Worm (Caenorhabditis elegans) whole organism, L4 larva: ENCODE results near the gene nspc-4.

Source experiments
- D1046.2 ChIP-seq: fragments of 200-800 bp; sonication (Bioruptor generic); IDR thresholded peaks from 2 replicates; pipeline ENCODE4 v1.3.6; 2022; ENCODE audit warnings: missing genetic modification characterization, missing compliant biosample characterization
- F26F4.8 ChIP-seq: fragments of 200-800 bp; sonication (Bioruptor generic); conservative IDR thresholded peaks from 2 replicates; pipeline ENCODE4 v1.3.6; 2022; ENCODE audit warnings: missing genetic modification characterization, missing compliant biosample characterization
- F44E2.7 ChIP-seq: fragments of 200-800 bp; sonication (Bioruptor generic); IDR thresholded peaks from 2 replicates; pipeline ENCODE4 v2.1.2; 2022; ENCODE audit warnings: missing genetic modification characterization, missing compliant biosample characterization
- R02D3.7 ChIP-seq: fragments of 150-350 bp; sonication (generic microtip); optimal IDR thresholded peaks from 3 replicates; lab custom pipeline; 2014; ENCODE audit warnings: missing biosample characterization, missing genetic modification characterization
- aha-1 ChIP-seq: fragments of 150-350 bp; peaks from one replicate; lab custom pipeline; 2014; ENCODE audit warnings: missing biosample characterization, missing genetic modification characterization
- ama-1 ChIP-seq: fragments of 150-350 bp; optimal IDR thresholded peaks from 2 replicates; lab custom pipeline; 2014; ENCODE audit warnings: inconsistent platforms, mixed read lengths
- ceh-20 ChIP-seq: fragments of 200-800 bp; sonication (Bioruptor generic); IDR thresholded peaks from 2 replicates; pipeline ENCODE4 v1.3.6; 2022; ENCODE audit warnings: missing genetic modification reagents, missing genetic modification characterization, missing compliant biosample characterization
- ceh-44 ChIP-seq: fragments of 200-800 bp; sonication (Bioruptor generic); IDR thresholded peaks from 2 replicates; pipeline ENCODE4 v1.3.6; 2022; ENCODE audit warnings: missing genetic modification reagents, missing genetic modification characterization, missing compliant biosample characterization
- ceh-62 ChIP-seq: sonication (generic microtip); optimal IDR thresholded peaks from 2 replicates; lab custom pipeline; 2017; ENCODE audit warnings: missing biosample characterization, missing genetic modification characterization
- ceh-82 ChIP-seq: sonication (generic microtip); optimal IDR thresholded peaks from 2 replicates; lab custom pipeline; 2017; ENCODE audit warnings: missing biosample characterization, missing genetic modification characterization
- ces-1 ChIP-seq: fragments of 150-350 bp; sonication (generic microtip); optimal IDR thresholded peaks from 4 replicates; lab custom pipeline; 2014; ENCODE audit warnings: missing biosample characterization, missing genetic modification reagents, missing genetic modification characterization
- cey-2 ChIP-seq: sonication (generic microtip); optimal IDR thresholded peaks from 3 replicates; lab custom pipeline; 2017; ENCODE audit warnings: missing genetic modification characterization, mild to moderate bottlenecking, missing compliant biosample characterization, antibody characterized with exemption, borderline replicate concordance; ENCODE audit not compliant: insufficient read depth
- daf-12 ChIP-seq: fragments of 150-350 bp; optimal IDR thresholded peaks from 2 replicates; lab custom pipeline; 2014; ENCODE audit warnings: missing biosample characterization, missing genetic modification reagents, missing genetic modification characterization
- daf-16 ChIP-seq, 3 experiments: sonication (generic microtip); optimal IDR thresholded peaks; 2 replicates each; lab custom pipeline; 2016 to 2017; ENCODE audit warnings: missing genetic modification characterization in 3 of 3, missing genetic modification reagents in 3 of 3, mild to moderate bottlenecking in 2 of 3, missing compliant biosample characterization in 2 of 3, missing biosample characterization in 1 of 3, moderate library complexity in 1 of 3
- daf-19 ChIP-seq: fragments of 200-800 bp; sonication (Bioruptor generic); conservative IDR thresholded peaks from 2 replicates; pipeline ENCODE4 v1.3.6; 2022; ENCODE audit warnings: missing genetic modification characterization, missing compliant biosample characterization
- daf-8 ChIP-seq: fragments of 200-800 bp; sonication (Bioruptor generic); IDR thresholded peaks from 2 replicates; pipeline ENCODE4 v1.3.6; 2022; ENCODE audit warnings: missing genetic modification characterization, missing compliant biosample characterization
- duxl-1 ChIP-seq: sonication (generic microtip); optimal IDR thresholded peaks from 2 replicates; lab custom pipeline; 2016; ENCODE audit warnings: mild to moderate bottlenecking, missing genetic modification characterization, moderate library complexity, missing compliant biosample characterization; ENCODE audit not compliant: poor library complexity
- dve-1 ChIP-seq: sonication (generic microtip); optimal IDR thresholded peaks from 2 replicates; lab custom pipeline; 2017; ENCODE audit warnings: antibody characterized with exemption, mild to moderate bottlenecking, missing genetic modification characterization, missing compliant biosample characterization; ENCODE audit not compliant: insufficient read depth
- gei-8 ChIP-seq: fragments of 200-800 bp; sonication (Bioruptor generic); optimal IDR thresholded peaks from 2 replicates; lab custom pipeline; 2018; ENCODE audit warnings: mild to moderate bottlenecking, missing genetic modification characterization, missing compliant biosample characterization
- hlh-11 ChIP-seq: fragments of 200-800 bp; sonication (Bioruptor generic); optimal IDR thresholded peaks from 2 replicates; lab custom pipeline; 2018; ENCODE audit warnings: mild to moderate bottlenecking, missing genetic modification characterization, missing compliant biosample characterization
- jun-1 ChIP-seq: fragments of 150-350 bp; optimal IDR thresholded peaks from 2 replicates; lab custom pipeline; 2014; ENCODE audit warnings: missing biosample characterization, missing genetic modification reagents, missing genetic modification characterization
- lim-7 ChIP-seq: fragments of 200-800 bp; sonication (Bioruptor generic); IDR thresholded peaks from 2 replicates; pipeline ENCODE4 v1.3.6; 2022; ENCODE audit warnings: missing genetic modification characterization, missing compliant biosample characterization
- lin-1 ChIP-seq: fragments of 200-800 bp; sonication (Bioruptor generic); IDR thresholded peaks from 2 replicates; pipeline ENCODE4 v1.3.6; 2022; ENCODE audit warnings: missing genetic modification reagents, missing genetic modification characterization, missing compliant biosample characterization
- lin-15B ChIP-seq: fragments of 150-350 bp; sonication (generic microtip); optimal IDR thresholded peaks from 3 replicates; lab custom pipeline; 2014; ENCODE audit warnings: missing biosample characterization, missing genetic modification characterization
- lsy-2 ChIP-seq, 2 experiments: fragments of 150-350 bp in 1 of 2; sonication (generic microtip) in 1 of 2; optimal IDR thresholded peaks; 2 replicates each; lab custom pipeline; 2014 to 2017; ENCODE audit warnings: missing biosample characterization in 2 of 2, missing genetic modification characterization in 2 of 2
- mdl-1 ChIP-seq, 2 experiments: fragments of 150-350 bp in 1 of 2; sonication (generic microtip) in 1 of 2; optimal IDR thresholded peaks; 2 replicates each; lab custom pipeline; 2014 to 2017; ENCODE audit warnings: missing biosample characterization in 2 of 2, missing genetic modification characterization in 2 of 2
- mep-1 ChIP-seq: fragments of 150-350 bp; sonication (generic microtip); optimal IDR thresholded peaks from 3 replicates; lab custom pipeline; 2014; ENCODE audit warnings: missing biosample characterization, missing genetic modification characterization
- mes-2 ChIP-seq: sonication (generic microtip); optimal IDR thresholded peaks from 2 replicates; lab custom pipeline; 2016; ENCODE audit warnings: missing genotype, mild to moderate bottlenecking, missing genetic modification characterization, missing compliant biosample characterization; ENCODE audit not compliant: poor library complexity, severe bottlenecking
- nhr-11 ChIP-seq: fragments of 150-350 bp; optimal IDR thresholded peaks from 2 replicates; lab custom pipeline; 2014; ENCODE audit warnings: missing biosample characterization, missing genetic modification characterization
- nhr-111 ChIP-seq: fragments of 200-800 bp; sonication (Bioruptor generic); optimal IDR thresholded peaks from 2 replicates; lab custom pipeline; 2018; ENCODE audit warnings: mild to moderate bottlenecking, missing genetic modification characterization, missing compliant biosample characterization
- nhr-237 ChIP-seq: sonication (generic microtip); optimal IDR thresholded peaks from 2 replicates; lab custom pipeline; 2017; ENCODE audit warnings: missing biosample characterization, missing genetic modification characterization
- nhr-28 ChIP-seq: fragments of 150-350 bp; optimal IDR thresholded peaks from 2 replicates; lab custom pipeline; 2014; ENCODE audit warnings: missing biosample characterization, missing genetic modification characterization
- nhr-41 ChIP-seq: fragments of 200-800 bp; sonication (Bioruptor generic); IDR thresholded peaks from 2 replicates; pipeline ENCODE4 v1.3.6; 2022; ENCODE audit warnings: missing genetic modification reagents, missing genetic modification characterization, missing compliant biosample characterization
- nhr-6 ChIP-seq: fragments of 150-350 bp; optimal IDR thresholded peaks from 2 replicates; lab custom pipeline; 2014; ENCODE audit warnings: missing biosample characterization, missing genetic modification characterization
- nhr-77 ChIP-seq: fragments of 150-350 bp; optimal IDR thresholded peaks from 2 replicates; lab custom pipeline; 2014; ENCODE audit warnings: missing biosample characterization, missing genetic modification characterization
- pha-4 ChIP-seq, 2 experiments: fragments of 150-350 bp in 1 of 2; fragments of 200-800 bp in 1 of 2; sonication (Bioruptor generic) in 1 of 2; IDR thresholded peaks in 1 of 2; optimal IDR thresholded peaks in 1 of 2; 2 replicates each; pipeline versions ENCODE4 v1.3.6 to Lab custom; 2014 to 2022; ENCODE audit warnings: missing genetic modification characterization in 2 of 2, missing genetic modification reagents in 2 of 2, missing biosample characterization in 1 of 2, missing compliant biosample characterization in 1 of 2
- pqm-1 ChIP-seq: sonication (generic microtip); optimal IDR thresholded peaks from 2 replicates; lab custom pipeline; 2017; ENCODE audit warnings: missing biosample characterization, missing genetic modification characterization
- set-16 ChIP-seq: fragments of 200-800 bp; sonication (Bioruptor generic); IDR thresholded peaks from 2 replicates; pipeline ENCODE4 v1.3.6; 2022; ENCODE audit warnings: missing genetic modification reagents, missing genetic modification characterization, missing compliant biosample characterization
- snpc-1.2 ChIP-seq: fragments of 200-800 bp; sonication (Bioruptor generic); IDR thresholded peaks from 2 replicates; pipeline ENCODE4 v1.3.6; 2022; ENCODE audit warnings: missing genetic modification reagents, missing genetic modification characterization, missing compliant biosample characterization
- spr-1 ChIP-seq: sonication (generic microtip); optimal IDR thresholded peaks from 2 replicates; lab custom pipeline; 2016; ENCODE audit warnings: mild to moderate bottlenecking, missing genetic modification characterization, missing compliant biosample characterization
- tra-1 ChIP-seq: fragments of 200-800 bp; sonication (Bioruptor generic); IDR thresholded peaks from 2 replicates; pipeline ENCODE4 v1.3.6; 2022; ENCODE audit warnings: missing genetic modification reagents, missing genetic modification characterization, missing compliant biosample characterization
- unc-130 ChIP-seq: sonication (generic microtip); optimal IDR thresholded peaks from 2 replicates; lab custom pipeline; 2016; ENCODE audit warnings: missing genetic modification reagents, missing genetic modification characterization, missing compliant biosample characterization
- unc-39 ChIP-seq: sonication (generic microtip); optimal IDR thresholded peaks from 2 replicates; lab custom pipeline; 2017; ENCODE audit warnings: missing biosample characterization, missing genetic modification characterization
- unc-62 ChIP-seq, 3 experiments: fragments of 150-350 bp in 1 of 3; sonication (generic microtip); optimal IDR thresholded peaks in 2 of 3; peaks in 1 of 3; 1 replicate in 1 of 3; 2 replicates in 2 of 3; lab custom pipeline; 2014 to 2017; ENCODE audit warnings: missing biosample characterization in 3 of 3, missing genetic modification characterization in 3 of 3, missing genetic modification reagents in 3 of 3, missing genotype in 1 of 3
- vab-7 ChIP-seq: fragments of 200-800 bp; sonication (Bioruptor generic); IDR thresholded peaks from 2 replicates; pipeline ENCODE4 v1.3.6; 2022; ENCODE audit warnings: missing genetic modification reagents, missing genetic modification characterization, missing compliant biosample characterization
- zag-1 ChIP-seq: fragments of 150-350 bp; optimal IDR thresholded peaks from 2 replicates; lab custom pipeline; 2014; ENCODE audit warnings: missing biosample characterization, missing genetic modification characterization
- zfp-3 ChIP-seq: fragments of 200-800 bp; sonication (Bioruptor generic); conservative IDR thresholded peaks from 2 replicates; pipeline ENCODE4 v1.3.6; 2022; ENCODE audit warnings: missing genetic modification reagents, missing genetic modification characterization, missing compliant biosample characterization
- zip-11 ChIP-seq: fragments of 200-800 bp; sonication (Bioruptor generic); IDR thresholded peaks from 2 replicates; pipeline ENCODE4 v1.3.6; 2022; ENCODE audit warnings: missing genetic modification characterization, missing compliant biosample characterization
- ztf-7 ChIP-seq: fragments of 150-350 bp; optimal IDR thresholded peaks from 2 replicates; lab custom pipeline; 2014; ENCODE audit warnings: missing biosample characterization, missing genetic modification characterization

The nspc-4 gene

DNA sequence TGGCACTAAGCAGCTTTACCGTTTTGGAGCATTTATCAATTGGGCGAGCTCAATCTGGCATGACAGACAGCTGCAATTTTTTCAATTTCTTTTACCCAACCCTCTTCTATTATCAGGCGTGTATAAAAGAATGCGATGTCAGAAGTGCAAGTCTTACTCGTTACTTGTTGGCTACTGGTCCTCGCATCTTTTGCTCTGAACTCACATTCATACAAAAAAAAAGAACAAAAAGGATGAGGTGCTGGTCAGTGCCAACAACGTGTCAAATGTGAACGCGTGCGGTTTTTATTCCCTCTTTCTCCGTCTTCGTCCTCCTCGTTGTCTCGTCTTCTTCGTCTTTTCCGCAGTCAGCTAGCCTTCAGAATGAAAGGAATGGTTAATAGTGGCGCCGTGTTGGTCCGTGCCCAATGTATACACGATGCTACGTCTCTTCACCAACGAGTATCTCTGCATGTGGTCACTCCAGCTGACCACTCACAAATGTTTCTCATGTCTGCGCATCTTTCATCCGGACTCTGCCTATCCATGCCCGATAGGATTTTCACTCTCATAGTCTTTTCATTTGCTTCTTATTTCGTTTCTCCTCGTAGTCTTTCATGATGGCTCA, 27.8 kb upstream of the nspc-4 start (continued):
- TF ChIP-seq unc-62 (GFP tag; optimal IDR thresholded peaks at IDR 0.05 in 1 of 2; lab: Kevin White, UChicago) (peak in 1 of 2 experiments; percentile 98), unc-62 (tag; optimal IDR thresholded peaks at IDR 0.05; lab: Kevin White, UChicago) (no peak), zag-1 (tag; lab: Kevin White, UChicago) (no peak), spr-1 (no peak), aha-1 (peak; percentile 94), hlh-11 (tag; lab: Kevin White, UChicago) (peak; percentile 57), ceh-20 (no peak), nhr-11 (no peak), mes-2 (tag; lab: Kevin White, UChicago) (peak; percentile 23), ama-1 (lab: Kevin White, UChicago) (no peak), daf-19 (GFP tag; lab: Robert Waterston, UW) (no peak), F26F4.8 (no peak), lin-15B (no peak), snpc-1.2 (GFP tag; lab: Robert Waterston, UW) (no peak), set-16 (GFP tag; lab: Robert Waterston, UW) (no peak), mdl-1 (tag; optimal IDR thresholded peaks at IDR 0.05; lab: Kevin White, UChicago) (peak; percentile 36 to 83), duxl-1 (tag; lab: Kevin White, UChicago) (no peak), nhr-237 (tag; lab: Kevin White, UChicago) (no peak), nhr-41 (GFP tag; lab: Robert Waterston, UW) (no peak), ztf-7 (no peak), gei-8 (GFP tag; lab: Kevin White, UChicago) (no peak), unc-39 (tag; lab: Kevin White, UChicago) (no peak), vab-7 (no peak), nhr-111 (GFP tag; lab: Kevin White, UChicago) (no peak), ceh-62 (tag; lab: Kevin White, UChicago) (no peak), pqm-1 (tag; lab: Kevin White, UChicago) (no peak), unc-130 (no peak), cey-2 (no peak), nhr-77 (tag; lab: Kevin White, UChicago) (no peak), ceh-44 (no peak), ceh-82 (tag; lab: Kevin White, UChicago) (no peak), F44E2.7 (no peak), daf-8 (no peak), daf-12 (tag; lab: Kevin White, UChicago) (no peak), ces-1 (GFP tag; lab: Kevin White, UChicago) (no peak), D1046.2 (GFP tag; lab: Robert Waterston, UW) (no peak), R02D3.7 (tag; lab: Kevin White, UChicago) (no peak), zfp-3 (GFP tag; lab: Robert Waterston, UW) (no peak), zip-11 (GFP tag; lab: Robert Waterston, UW) (no peak), mep-1 (tag; lab: Kevin White, UChicago) (peak; percentile 19), lim-7 (GFP tag; lab: Robert Waterston, UW) (no peak)

DNA sequence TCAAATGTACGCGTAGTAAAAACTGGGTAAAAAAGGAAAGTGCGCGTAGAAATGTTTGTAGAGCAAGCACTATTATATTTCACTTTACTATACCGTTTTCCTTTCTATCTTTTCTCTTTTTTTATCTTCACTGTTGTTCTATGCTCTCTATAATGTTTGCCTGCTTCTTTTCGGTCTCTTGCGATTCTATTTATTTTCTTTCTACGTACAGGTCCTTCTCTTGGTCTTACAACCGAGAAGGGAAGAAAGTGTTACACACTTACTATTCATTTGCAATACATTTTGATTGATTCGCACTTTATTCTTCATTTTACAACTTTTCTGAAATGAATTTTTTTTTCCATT, 26.3 kb upstream of the nspc-4 start:
- TF ChIP-seq pha-4 (GFP tag; IDR thresholded peaks at IDR 0.05; lab: Robert Waterston, UW) = no peak
- TF ChIP-seq pha-4 (tag; optimal IDR thresholded peaks at IDR 0.05; lab: Kevin White, UChicago) = peak; percentile 9
- TF ChIP-seq dve-1 (tag; lab: Kevin White, UChicago) = peak; percentile 51
- no peak for TF ChIP-seq lim-7 (GFP tag; lab: Robert Waterston, UW)
- peak in 1 of 2 experiments; percentile 26 for TF ChIP-seq lsy-2 (tag; optimal IDR thresholded peaks at IDR 0.05; lab: Kevin White, UChicago)
- TF ChIP-seq jun-1 = no peak
- TF ChIP-seq daf-16 (GFP tag; optimal IDR thresholded peaks at IDR 0.05; lab: Kevin White, UChicago) = no peak
- TF ChIP-seq daf-16 (tag; optimal IDR thresholded peaks at IDR 0.05; lab: Kevin White, UChicago) = peak; percentile 9
- no peak for TF ChIP-seq unc-62 (GFP tag; optimal IDR thresholded peaks at IDR 0.05 in 1 of 2; lab: Kevin White, UChicago)
- no peak for TF ChIP-seq unc-62 (tag; optimal IDR thresholded peaks at IDR 0.05; lab: Kevin White, UChicago)
- TF ChIP-seq nhr-6 = peak; percentile 13
- TF ChIP-seq ceh-62 (tag; lab: Kevin White, UChicago) = no peak
- no peak for TF ChIP-seq tra-1 (GFP tag; lab: Robert Waterston, UW)
- no peak for TF ChIP-seq lin-1 (GFP tag; lab: Robert Waterston, UW)
- TF ChIP-seq nhr-237 (tag; lab: Kevin White, UChicago) = no peak
- TF ChIP-seq aha-1 = peak; percentile 17
- peak; percentile 24 for TF ChIP-seq nhr-28
